Worm (Caenorhabditis elegans): ENCODE results near the gene F41C6.7.
A peak's percentile ranks its signal among the peaks of the same experiment; 100 is the strongest.

F41C6.7 gene

ce11 chrX:6928578-6928977 lies 43.5 kb upstream of the F41C6.7 start, which contains the start of gene F14B8.5:
Gene F14B8.5 (minus strand): TSS chrX:6928704.
- TF ChIP-seq gei-8 (GFP tag; optimal IDR thresholded peaks at IDR 0.05) (no peak), nhr-28 (tag; optimal IDR thresholded peaks at IDR 0.05) (peak; percentile 11), daf-16 (GFP tag; optimal IDR thresholded peaks at IDR 0.05) (no peak), daf-16 (tag; optimal IDR thresholded peaks at IDR 0.05) (peak; percentile 46), hlh-11 (tag; optimal IDR thresholded peaks at IDR 0.05) (peak; percentile 45), snpc-1.2 (GFP tag; IDR thresholded peaks at IDR 0.05) (no peak), aha-1 (tag) (peak; percentile 87), nhr-102 (tag; optimal IDR thresholded peaks at IDR 0.05) (no peak), dve-1 (tag; optimal IDR thresholded peaks at IDR 0.05; ENCODE audit: insufficient read depth) (peak; percentile 1), ceh-28 (tag; optimal IDR thresholded peaks at IDR 0.05) (no peak), dmd-6 (GFP tag; IDR thresholded peaks at IDR 0.05) (peak; percentile 22; the same call in 1 of the 2 replicates), hlh-30 (tag; optimal IDR thresholded peaks at IDR 0.05; ENCODE audit: insufficient read depth) (no peak), pqm-1 (tag; optimal IDR thresholded peaks at IDR 0.05) (peak; percentile 14)

ce11 chrX:6926952-6927351 lies 41.9 kb upstream of the F41C6.7 start:
- TF ChIP-seq unc-62 (GFP tag; optimal IDR thresholded peaks at IDR 0.05 in 1 of 2): peak in 1 of 2 experiments; percentile 70
- TF ChIP-seq unc-62 (tag; optimal IDR thresholded peaks at IDR 0.05): no peak
- TF ChIP-seq dve-1 (tag; optimal IDR thresholded peaks at IDR 0.05; ENCODE audit: insufficient read depth): peak; percentile 61
- TF ChIP-seq daf-16 (GFP tag; optimal IDR thresholded peaks at IDR 0.05): no peak
- peak; percentile 92 for TF ChIP-seq daf-16 (tag; optimal IDR thresholded peaks at IDR 0.05)
- TF ChIP-seq pqm-1 (tag; optimal IDR thresholded peaks at IDR 0.05): peak; percentile 64
- TF ChIP-seq hlh-11 (tag; optimal IDR thresholded peaks at IDR 0.05): peak; percentile 31
- no peak for TF ChIP-seq spr-3 (GFP tag; optimal IDR thresholded peaks at IDR 0.05)
- peak; percentile 81 for TF ChIP-seq aha-1 (tag)
- no peak for TF ChIP-seq daf-19 (GFP tag; conservative IDR thresholded peaks at IDR 0.05)

- no peak for TF ChIP-seq lim-7 (GFP tag; IDR thresholded peaks at IDR 0.05)
- no peak for TF ChIP-seq Y105C5A.15 (GFP tag; IDR thresholded peaks at IDR 0.05)
- TF ChIP-seq jun-1 (tag; optimal IDR thresholded peaks at IDR 0.05): no peak
- no peak for TF ChIP-seq nhr-111 (GFP tag; optimal IDR thresholded peaks at IDR 0.05)
- peak; percentile 76 for TF ChIP-seq aha-1 (tag)
- TF ChIP-seq dmd-6 (GFP tag; IDR thresholded peaks at IDR 0.05): peak; percentile 34; the same call in 1 of the 2 replicates
- no peak for TF ChIP-seq daf-12 (tag; optimal IDR thresholded peaks at IDR 0.05)
- peak; percentile 75 for TF ChIP-seq pqm-1 (tag; optimal IDR thresholded peaks at IDR 0.05)
- peak; percentile 5 for TF ChIP-seq dve-1 (tag; optimal IDR thresholded peaks at IDR 0.05; ENCODE audit: insufficient read depth)
- TF ChIP-seq sdz-12 (GFP tag; optimal IDR thresholded peaks at IDR 0.05): no peak
- TF ChIP-seq nhr-11 (tag; optimal IDR thresholded peaks at IDR 0.05): no peak
- no peak for TF ChIP-seq pha-4 (GFP tag; IDR thresholded peaks at IDR 0.05)
- no peak for TF ChIP-seq pha-4 (tag; optimal IDR thresholded peaks at IDR 0.05)
- no peak for TF ChIP-seq mxl-2 (GFP tag; conservative IDR thresholded peaks at IDR 0.05)
- TF ChIP-seq set-16 (GFP tag; IDR thresholded peaks at IDR 0.05): no peak
- peak; percentile 54 for TF ChIP-seq nhr-28 (tag; optimal IDR thresholded peaks at IDR 0.05)
- TF ChIP-seq ceh-28 (tag; optimal IDR thresholded peaks at IDR 0.05): no peak
- TF ChIP-seq ceh-44 (GFP tag; IDR thresholded peaks at IDR 0.05): no peak
- no peak for TF ChIP-seq F37D6.2 (tag; optimal IDR thresholded peaks at IDR 0.05)
- no peak for TF ChIP-seq duxl-1 (tag; optimal IDR thresholded peaks at IDR 0.05; ENCODE audit: poor library complexity)
- no peak for TF ChIP-seq ceh-20 (GFP tag; IDR thresholded peaks at IDR 0.05)
- TF ChIP-seq daf-19 (GFP tag; conservative IDR thresholded peaks at IDR 0.05): no peak
- TF ChIP-seq Y5F2A.4 (GFP tag; optimal IDR thresholded peaks at IDR 0.05): no peak
- TF ChIP-seq snpc-4 (tag; optimal IDR thresholded peaks at IDR 0.05): no peak
- TF ChIP-seq nhr-41 (GFP tag; IDR thresholded peaks at IDR 0.05): no peak
- TF ChIP-seq daf-16 (GFP tag; optimal IDR thresholded peaks at IDR 0.05): no peak
- peak; percentile 24 for TF ChIP-seq daf-16 (tag; optimal IDR thresholded peaks at IDR 0.05)
- TF ChIP-seq mxl-3 (GFP tag; optimal IDR thresholded peaks at IDR 0.05): peak; percentile 20
- no peak for TF ChIP-seq mep-1 (tag; optimal IDR thresholded peaks at IDR 0.05)
- no peak for TF ChIP-seq ceh-32 (tag; optimal IDR thresholded peaks at IDR 0.05; ENCODE audit: poor library complexity)
- peak; percentile 47 for TF ChIP-seq hlh-11 (tag; optimal IDR thresholded peaks at IDR 0.05)
- TF ChIP-seq lin-39 (tag; optimal IDR thresholded peaks at IDR 0.05): no peak
- TF ChIP-seq F10B5.3 (tag; optimal IDR thresholded peaks at IDR 0.05): no peak
Measured at ce11 chrX:6924461-6924860, 39.4 kb upstream of the F41C6.7 start, which contains the start of gene otpl-3. Gene otpl-3 (minus strand): TSS chrX:6924764.

Measured in whole organism, L4 larva.